Fruit fly (Drosophila melanogaster) S2 (cell line): ENCODE data around the gene CG31278.

Experiments used
- CG8478 ChIP-seq: fragments of >200 bp; optimal IDR thresholded peaks from 2 replicates; lab custom pipeline; 2018
- CTCF ChIP-seq, 2 experiments: fragments of >200 bp; optimal IDR thresholded peaks; 2 replicates each; lab custom pipeline; 2018

DNA sequence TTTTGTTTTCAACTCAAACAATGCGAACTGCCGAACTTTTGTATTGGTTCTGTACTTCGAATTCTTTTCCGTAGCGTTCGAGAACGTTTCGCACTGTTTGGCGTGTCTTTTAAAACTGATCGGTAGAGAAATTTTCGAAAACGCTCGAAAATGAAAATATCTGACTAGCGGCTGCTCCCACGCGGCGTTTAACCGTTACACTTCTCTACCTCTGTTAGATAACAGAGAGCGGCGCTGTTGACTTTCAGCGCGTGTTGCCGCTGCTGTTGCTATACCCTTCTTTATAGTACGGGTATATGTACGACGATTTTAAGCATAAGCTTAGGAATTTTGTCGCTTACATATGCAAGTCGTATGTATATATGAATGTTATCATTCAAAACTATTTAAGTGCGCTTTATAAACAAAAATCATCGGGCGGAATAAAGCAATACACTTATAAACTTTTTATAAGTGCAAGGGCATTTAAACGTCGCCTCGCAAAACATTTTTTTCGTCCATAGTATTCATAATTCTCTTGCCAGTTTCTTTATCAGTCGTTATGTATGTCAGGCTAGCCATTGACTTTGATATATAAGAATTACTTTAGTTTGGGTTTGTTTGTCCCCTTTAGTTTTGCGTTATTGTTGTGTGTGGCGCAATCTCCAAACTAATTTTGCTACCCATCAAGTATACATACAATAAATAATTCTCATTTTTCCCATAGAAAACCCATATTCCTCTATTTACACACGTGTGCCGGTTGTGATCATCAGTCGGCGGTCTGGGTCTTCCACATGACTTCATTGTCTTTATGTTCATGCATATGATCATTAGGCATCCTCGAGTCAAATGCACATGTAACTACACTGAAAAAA lies 27.1 kb downstream of the CG31278 start, which contains the start of gene Phyhd1:
- TF ChIP-seq CG8478 (lab: Kevin White, UChicago) (no peak), CTCF (optimal IDR thresholded peaks at IDR 0.05; lab: Kevin White, UChicago) (no peak)
